Fruit fly (Drosophila melanogaster): ENCODE results near the gene sNPF.
A peak's percentile ranks its signal among the peaks of the same experiment; 100 is the strongest.

DNA sequence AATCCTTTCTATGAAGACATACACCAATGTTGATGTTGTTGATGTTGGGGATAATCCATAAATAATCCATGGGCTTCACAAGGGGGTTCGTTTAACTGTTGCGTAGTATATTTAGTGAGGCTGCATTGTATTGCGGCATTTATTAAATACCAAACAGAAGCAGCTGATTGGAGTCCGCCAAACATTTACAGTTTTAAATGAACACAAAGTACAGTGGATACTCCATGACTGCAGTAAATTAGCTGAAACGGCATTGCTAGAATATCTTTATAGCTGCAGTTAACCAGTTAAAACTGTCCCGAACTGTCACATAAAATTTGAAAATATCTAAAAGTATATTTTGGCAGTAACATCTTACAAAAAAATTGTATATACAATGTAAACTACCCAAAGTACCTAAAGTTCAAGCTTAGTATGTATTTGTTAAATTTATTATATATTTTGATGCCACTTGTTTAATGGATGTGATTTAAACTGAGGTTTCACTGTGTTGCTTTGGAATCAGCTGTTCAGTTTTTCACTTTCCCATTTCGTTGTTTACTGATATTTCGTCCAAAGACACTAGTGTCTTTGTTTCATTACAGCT is 63.5 kb downstream of the sNPF start, which contains the start of the genes CG10747 and Pyroxd1:
- TF ChIP-seq Dfd (GFP tag; optimal IDR thresholded peaks at IDR 0.05), result peak in 1 of 2 experiments; percentile 85
- peak; percentile 97 for TF ChIP-seq CG3281 (GFP tag; optimal IDR thresholded peaks at IDR 0.05)
- peak; percentile 92 for TF ChIP-seq gcm2 (GFP tag; optimal IDR thresholded peaks at IDR 0.05)
- no peak for TF ChIP-seq yki (optimal IDR thresholded peaks at IDR 0.05)
- no peak for TF ChIP-seq CG16813 (GFP tag; IDR thresholded peaks at IDR 0.05; ENCODE audit: partially characterized antibody)
- peak; percentile 86 for TF ChIP-seq Doc2 (GFP tag; IDR thresholded peaks at IDR 0.05)
- TF ChIP-seq CG3065 (GFP tag; optimal IDR thresholded peaks at IDR 0.05), result peak; percentile 87
- peak; percentile 94 for TF ChIP-seq tap (tag; optimal IDR thresholded peaks at IDR 0.05)
- peak; percentile 85 for TF ChIP-seq pb (GFP tag; optimal IDR thresholded peaks at IDR 0.05)
- peak; percentile 98 for TF ChIP-seq az2 (GFP tag; optimal IDR thresholded peaks at IDR 0.05)
- TF ChIP-seq Scr (GFP tag; IDR thresholded peaks at IDR 0.05; ENCODE audit: partially characterized antibody), result peak; percentile 25; the same call in 1 of the 2 replicates
- TF ChIP-seq CG12219 (GFP tag; optimal IDR thresholded peaks at IDR 0.05), result peak; percentile 96
- TF ChIP-seq CG6689 (GFP tag; IDR thresholded peaks at IDR 0.05), result peak; percentile 97

Data from whole organism, embryonic.